Fruit fly (Drosophila melanogaster): Measurements from ENCODE around the gene ogre.

Gene ogre

dm6 chrX:7008102-7009087 lies 17.3 kb upstream of the ogre start (continued):
- TF ChIP-seq ewg (GFP tag; optimal IDR thresholded peaks at IDR 0.05) (no peak), grau (tag; optimal IDR thresholded peaks at IDR 0.05) (peak; percentile 85), cwo (GFP tag; optimal IDR thresholded peaks at IDR 0.05) (no peak), CG14441 (GFP tag; IDR thresholded peaks at IDR 0.05) (peak; percentile 54), CG3163 (GFP tag; optimal IDR thresholded peaks at IDR 0.05) (no peak), CG3838 (GFP tag; optimal IDR thresholded peaks at IDR 0.05) (no peak), CG13287 (GFP tag; IDR thresholded peaks at IDR 0.05; ENCODE audit: partially characterized antibody) (no peak), org-1 (GFP tag; optimal IDR thresholded peaks at IDR 0.05) (no peak), CkIIα-i1 (GFP tag; IDR thresholded peaks at IDR 0.05) (no peak), row (GFP tag; IDR thresholded peaks at IDR 0.05) (peak; percentile 60), crol (GFP tag; IDR thresholded peaks at IDR 0.05) (peak; percentile 51; the same call in 1 of the 2 replicates), vvl (GFP tag; IDR thresholded peaks at IDR 0.05) (peak; percentile 36; the same call in 1 of the 2 replicates), bsh (GFP tag; optimal IDR thresholded peaks at IDR 0.05) (peak; percentile 36), al (GFP tag; IDR thresholded peaks at IDR 0.05) (no peak), CG9609 (GFP tag; optimal IDR thresholded peaks at IDR 0.05) (no peak), Oli (tag; optimal IDR thresholded peaks at IDR 0.05) (peak; percentile 10), CG7786 (GFP tag; optimal IDR thresholded peaks at IDR 0.05) (no peak), phol (tag; optimal IDR thresholded peaks at IDR 0.05) (peak; percentile 15), CG34224 (GFP tag; IDR thresholded peaks at IDR 0.05; ENCODE audit: partially characterized antibody) (0 out of 3 replicates have a peak, but pooled peaks have one; percentile 23), Myb (GFP tag; optimal IDR thresholded peaks at IDR 0.05) (no peak), CG17385 (GFP tag; optimal IDR thresholded peaks at IDR 0.05) (no peak), sr (GFP tag; IDR thresholded peaks at IDR 0.05) (no peak), CG12155 (GFP tag; optimal IDR thresholded peaks at IDR 0.05) (no peak), CHES-1-like (GFP tag; optimal IDR thresholded peaks at IDR 0.05) (no peak), CG18619 (GFP tag; optimal IDR thresholded peaks at IDR 0.05) (no peak), CG3995 (GFP tag; optimal IDR thresholded peaks at IDR 0.05) (no peak), Neu2 (GFP tag; optimal IDR thresholded peaks at IDR 0.05; ENCODE audit: borderline replicate concordance) (no peak), CG4282 (GFP tag; optimal IDR thresholded peaks at IDR 0.05) (no peak)

dm6 chrX:7007693-7008092 lies 16.6 kb upstream of the ogre start:
- TF ChIP-seq gem (tag; optimal IDR thresholded peaks at IDR 0.05) (peak; percentile 5), CG2202 (tag; optimal IDR thresholded peaks at IDR 0.05) (no peak), sens (GFP tag) (peak; percentile 83), CG34224 (GFP tag; IDR thresholded peaks at IDR 0.05; ENCODE audit: partially characterized antibody) (no peak), CG10979 (tag; optimal IDR thresholded peaks at IDR 0.05) (peak; percentile 2)

- no peak for TF ChIP-seq sens-2 (GFP tag; IDR thresholded peaks at IDR 0.05)
- TF ChIP-seq Pdp1 (GFP tag; optimal IDR thresholded peaks at IDR 0.05): peak in 1 of 2 experiments; percentile 36
- TF ChIP-seq sens (GFP tag): peak; percentile 35
- TF ChIP-seq CG8290 (GFP tag; optimal IDR thresholded peaks at IDR 0.05): peak; percentile 8
- TF ChIP-seq CG8290 (tag; optimal IDR thresholded peaks at IDR 0.05): no peak
- TF ChIP-seq Fer3 (tag; optimal IDR thresholded peaks at IDR 0.05): no peak
- peak; percentile 82 for TF ChIP-seq CTCF (GFP tag; optimal IDR thresholded peaks at IDR 0.05)
Measured at dm6 chrX:7005444-7005843, 14.3 kb upstream of the ogre start.

Data from whole organism, embryonic.